Worm (Caenorhabditis elegans) whole organism, L1 larva: Measurements from ENCODE around the gene unc-10.

Experiments used
- aha-1 ChIP-seq: fragments of 150-350 bp; optimal IDR thresholded peaks from 2 replicates; lab custom pipeline; 2014; ENCODE audit warnings: missing biosample characterization, missing genetic modification characterization
- ets-5 ChIP-seq: fragments of 200-800 bp; sonication (Bioruptor generic); IDR thresholded peaks from 2 replicates; pipeline ENCODE4 v1.3.6; 2022; ENCODE audit warnings: missing genetic modification characterization, missing compliant biosample characterization
- hpl-2 ChIP-seq: fragments of 150-350 bp; optimal IDR thresholded peaks from 2 replicates; lab custom pipeline; 2014; ENCODE audit warnings: missing biosample characterization, missing genetic modification reagents, missing genetic modification characterization
- lin-14 ChIP-seq: fragments of 200-800 bp; sonication (Bioruptor generic); optimal IDR thresholded peaks from 2 replicates; lab custom pipeline; 2018; ENCODE audit warnings: mild to moderate bottlenecking, missing genetic modification characterization, moderate library complexity, missing compliant biosample characterization
- lin-35 ChIP-seq, 2 experiments: fragments of 150-350 bp; optimal IDR thresholded peaks; 2 replicates each; lab custom pipeline; 2014; ENCODE audit warnings: missing biosample characterization in 2 of 2, missing genetic modification characterization in 2 of 2, missing genetic modification reagents in 2 of 2
- lin-39 ChIP-seq: fragments of 150-350 bp; optimal IDR thresholded peaks from 2 replicates; lab custom pipeline; 2014; ENCODE audit warnings: missing biosample characterization, missing genetic modification reagents, missing genetic modification characterization
- nhr-20 ChIP-seq: sonication (generic microtip); optimal IDR thresholded peaks from 2 replicates; lab custom pipeline; 2016; ENCODE audit warnings: mild to moderate bottlenecking, missing genetic modification characterization, missing compliant biosample characterization
- nhr-71 ChIP-seq: sonication (generic microtip); optimal IDR thresholded peaks from 2 replicates; lab custom pipeline; 2016; ENCODE audit warnings: mild to moderate bottlenecking, missing genetic modification characterization, moderate library complexity, missing compliant biosample characterization
- nhr-85 ChIP-seq: sonication (generic microtip); peaks from one replicate; lab custom pipeline; 2016; ENCODE audit warnings: missing genetic modification characterization, inconsistent platforms, missing compliant biosample characterization
- pag-3 ChIP-seq: sonication (generic microtip); optimal IDR thresholded peaks from 2 replicates; lab custom pipeline; 2017; ENCODE audit warnings: missing genetic modification characterization, mild to moderate bottlenecking, missing compliant biosample characterization, antibody characterized with exemption, borderline replicate concordance; ENCODE audit not compliant: insufficient read depth
- rnt-1 ChIP-seq: sonication (generic microtip); optimal IDR thresholded peaks from 2 replicates; lab custom pipeline; 2016; ENCODE audit warnings: mild to moderate bottlenecking, missing genetic modification characterization, moderate library complexity, missing compliant biosample characterization
- sptf-1 ChIP-seq: fragments of 150-350 bp; optimal IDR thresholded peaks from 2 replicates; lab custom pipeline; 2014; ENCODE audit warnings: missing biosample characterization, missing genetic modification characterization
- tbx-2 ChIP-seq: sonication (generic microtip); optimal IDR thresholded peaks from 2 replicates; lab custom pipeline; 2016; ENCODE audit warnings: missing genetic modification characterization, missing compliant biosample characterization
- unc-130 ChIP-seq: fragments of 150-350 bp; optimal IDR thresholded peaks from 2 replicates; lab custom pipeline; 2017; ENCODE audit warnings: missing biosample characterization, missing genetic modification characterization, inconsistent platforms
- unc-30 ChIP-seq: sonication (generic microtip); optimal IDR thresholded peaks from 2 replicates; lab custom pipeline; 2017; ENCODE audit warnings: missing biosample characterization, missing genetic modification characterization
- unc-62 ChIP-seq: fragments of 150-350 bp; optimal IDR thresholded peaks from 2 replicates; lab custom pipeline; 2014; ENCODE audit warnings: missing biosample characterization, missing genetic modification reagents, missing genetic modification characterization
- vab-15 ChIP-seq: sonication (generic microtip); optimal IDR thresholded peaks from 2 replicates; lab custom pipeline; 2017; ENCODE audit warnings: missing genotype, mild to moderate bottlenecking, missing genetic modification characterization, missing compliant biosample characterization
- zag-1 ChIP-seq: fragments of 150-350 bp; optimal IDR thresholded peaks from 2 replicates; lab custom pipeline; 2014; ENCODE audit warnings: missing biosample characterization, missing genetic modification characterization

Gene unc-10

DNA sequence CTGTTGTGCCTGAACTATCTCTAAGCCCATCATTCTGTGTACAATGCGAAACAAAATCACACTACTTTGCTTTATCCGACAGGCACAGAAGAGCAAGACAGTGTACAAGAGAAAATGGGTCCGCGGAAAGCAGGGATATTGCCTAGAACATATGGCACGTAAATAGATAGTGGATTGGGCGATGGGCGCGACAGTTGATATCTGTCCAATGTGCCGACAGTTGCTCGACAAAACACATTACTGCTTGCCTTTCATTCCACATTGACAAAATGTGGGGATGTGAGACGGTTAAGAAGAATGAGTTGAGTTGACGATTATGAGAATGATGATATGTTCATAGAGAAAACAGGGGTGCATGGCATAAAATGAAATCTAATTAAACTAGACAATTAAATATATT lies 55.1 kb downstream of the unc-10 start:
- TF ChIP-seq rnt-1 (tag; lab: Kevin White, UChicago) (peak; percentile 53), lin-39 (tag; lab: Kevin White, UChicago) (no peak), lin-35 (GFP tag; optimal IDR thresholded peaks at IDR 0.05; lab: Kevin White, UChicago) (no peak), sptf-1 (tag; lab: Kevin White, UChicago) (no peak), unc-30 (tag; lab: Kevin White, UChicago) (no peak), nhr-20 (tag; lab: Kevin White, UChicago) (peak; percentile 8), ets-5 (GFP tag; lab: Robert Waterston, UW) (no peak), zag-1 (tag; lab: Kevin White, UChicago) (no peak), aha-1 (tag; lab: Kevin White, UChicago) (no peak), nhr-71 (tag; lab: Kevin White, UChicago) (peak; percentile 41), lin-14 (GFP tag; lab: Kevin White, UChicago) (peak; percentile 21), hpl-2 (no peak), tbx-2 (tag; lab: Kevin White, UChicago) (no peak), pag-3 (tag; lab: Kevin White, UChicago) (no peak)

DNA sequence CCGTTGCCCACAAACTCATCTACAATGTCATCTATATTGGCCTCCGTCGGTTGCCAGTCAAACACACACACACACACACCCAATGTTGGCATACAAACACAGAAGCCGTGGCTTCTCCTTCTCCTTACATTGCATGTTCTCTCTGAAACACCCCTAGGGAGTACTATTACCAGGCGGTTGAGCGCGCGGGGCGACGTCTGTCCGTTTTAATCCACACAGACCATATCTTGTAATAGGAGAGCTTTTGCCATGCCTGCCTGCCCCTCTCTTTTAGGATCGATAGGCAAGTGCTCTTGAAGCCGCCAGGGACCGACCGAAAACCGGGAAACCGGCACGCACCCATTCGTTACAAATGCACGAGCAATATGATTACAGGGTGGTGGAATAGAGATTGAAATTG lies 55.6 kb downstream of the unc-10 start:
- TF ChIP-seq lin-14 (GFP tag; lab: Kevin White, UChicago) (peak; percentile 28), vab-15 (tag; lab: Kevin White, UChicago) (no peak)

DNA sequence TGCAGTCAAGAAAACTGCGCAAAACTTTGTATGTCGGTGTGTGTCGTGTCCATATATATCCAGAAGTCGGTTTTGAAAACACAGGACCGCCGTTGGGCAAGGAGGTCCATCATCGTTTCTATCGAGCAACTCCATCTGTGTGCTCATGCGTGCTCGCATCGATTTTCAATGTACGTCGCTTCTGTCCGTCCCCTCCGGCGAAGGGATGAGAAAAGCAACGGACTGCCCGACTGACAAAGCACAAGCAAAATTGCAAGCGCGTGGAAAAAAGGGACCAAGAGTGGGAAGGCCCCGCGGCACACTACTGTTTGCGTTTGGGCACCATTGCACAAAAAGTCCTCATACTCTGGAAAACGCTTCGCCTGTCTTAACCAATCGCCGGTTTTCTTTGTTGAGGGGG lies 57.7 kb downstream of the unc-10 start:
- TF ChIP-seq nhr-71 (tag; lab: Kevin White, UChicago), result no peak
- TF ChIP-seq unc-62 (GFP tag; lab: Kevin White, UChicago), result no peak
- no peak for TF ChIP-seq unc-130 (tag; lab: Kevin White, UChicago)
- no peak for TF ChIP-seq nhr-85
- TF ChIP-seq lin-14 (GFP tag; lab: Kevin White, UChicago), result peak; percentile 50
